Fruit fly (Drosophila melanogaster): ENCODE data around the gene HDAC6.
A peak's percentile ranks its signal among the peaks of the same experiment; 100 is the strongest.

HDAC6 gene

DNA sequence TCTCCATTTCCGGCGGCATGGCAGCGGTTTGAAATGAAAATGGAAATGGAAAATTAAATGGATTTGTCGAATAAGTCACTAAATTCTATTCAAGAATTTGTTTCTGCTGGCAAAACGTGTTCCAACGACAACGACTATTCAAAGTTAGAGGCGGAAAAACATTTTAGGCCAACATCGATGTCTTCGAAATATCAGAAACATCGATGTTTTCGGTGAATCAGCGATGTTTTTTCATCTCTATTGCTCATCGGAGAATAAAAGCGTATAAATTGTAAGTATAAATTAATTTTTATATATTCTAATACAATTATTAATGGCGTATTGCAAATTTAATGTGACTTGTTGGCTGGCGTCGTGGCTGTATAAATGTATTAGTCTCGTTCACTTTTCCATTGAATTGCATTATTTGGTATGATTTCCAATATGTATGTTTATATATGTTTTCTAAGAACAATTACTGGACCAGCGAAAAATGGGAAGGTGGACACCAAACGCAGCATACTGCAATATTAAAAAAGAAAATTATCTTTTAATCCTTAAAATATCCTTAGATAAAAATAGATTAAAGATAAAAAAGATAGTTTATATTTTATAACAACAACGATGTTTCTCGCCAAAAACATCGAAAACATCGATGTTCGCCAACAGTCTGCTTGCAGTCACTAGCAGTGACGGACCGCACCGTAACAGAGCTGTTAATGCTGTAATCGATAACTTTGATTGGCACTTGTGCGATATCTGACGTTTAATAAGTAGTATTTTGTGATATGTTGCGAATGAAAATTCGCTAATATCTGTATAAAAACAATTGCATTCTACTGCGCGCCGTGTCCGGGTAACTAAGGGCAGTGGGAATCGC lies 11.6 kb downstream of the HDAC6 start, which contains the start of the genes CG12608 and Prp5:
TSS of gene CG12608 (minus strand) at position 153 of the 859 bp plus-strand sequence.
TSS of gene Prp5 (plus strand) at position 697 of the 859 bp plus-strand sequence.
- TF ChIP-seq CG32121 (GFP tag; IDR thresholded peaks at IDR 0.05) (no peak), D1 (tag; optimal IDR thresholded peaks at IDR 0.05) (no peak), Ets98B (GFP tag; IDR thresholded peaks at IDR 0.05) (no peak), Snoo (tag; optimal IDR thresholded peaks at IDR 0.05) (no peak), CG13204 (GFP tag; optimal IDR thresholded peaks at IDR 0.05) (no peak), Pif1A (GFP tag; optimal IDR thresholded peaks at IDR 0.05) (no peak)

DNA sequence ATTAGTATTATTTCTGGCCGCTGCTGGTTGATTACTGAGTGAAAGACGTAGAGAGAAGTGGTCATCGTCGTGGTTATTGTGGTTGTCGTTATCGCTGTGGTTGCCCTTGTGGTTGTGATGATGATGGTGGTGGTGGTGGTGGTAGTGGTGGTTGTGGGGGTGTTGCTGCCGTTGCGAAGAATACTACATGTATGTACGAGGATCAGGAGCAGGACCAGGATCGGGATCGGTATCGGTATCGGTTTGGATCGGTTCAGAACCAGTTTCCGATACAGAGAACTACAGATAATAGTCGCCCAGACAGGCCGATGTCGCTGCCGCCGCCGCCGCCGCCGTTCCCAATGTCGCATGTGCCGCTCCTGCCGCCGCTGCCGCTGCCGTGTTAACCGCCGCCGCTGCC lies 19.6 kb downstream of the HDAC6 start:
- TF ChIP-seq CG8159 (tag; optimal IDR thresholded peaks at IDR 0.05) (no peak), EcR (GFP tag; optimal IDR thresholded peaks at IDR 0.05) (no peak), CG34367 (tag; optimal IDR thresholded peaks at IDR 0.05) (no peak), CG10348 (GFP tag; IDR thresholded peaks at IDR 0.05) (no peak), CG13204 (GFP tag; optimal IDR thresholded peaks at IDR 0.05) (no peak), Pif1B (GFP tag; optimal IDR thresholded peaks at IDR 0.05) (no peak), CG14655 (GFP tag; optimal IDR thresholded peaks at IDR 0.05) (no peak)

dm6 chrX:15353654-15354053 lies 20.5 kb downstream of the HDAC6 start:
- TF ChIP-seq gl (tag; optimal IDR thresholded peaks at IDR 0.05) (no peak), Pif1B (GFP tag; optimal IDR thresholded peaks at IDR 0.05) (no peak), D1 (tag; optimal IDR thresholded peaks at IDR 0.05) (no peak)

DNA sequence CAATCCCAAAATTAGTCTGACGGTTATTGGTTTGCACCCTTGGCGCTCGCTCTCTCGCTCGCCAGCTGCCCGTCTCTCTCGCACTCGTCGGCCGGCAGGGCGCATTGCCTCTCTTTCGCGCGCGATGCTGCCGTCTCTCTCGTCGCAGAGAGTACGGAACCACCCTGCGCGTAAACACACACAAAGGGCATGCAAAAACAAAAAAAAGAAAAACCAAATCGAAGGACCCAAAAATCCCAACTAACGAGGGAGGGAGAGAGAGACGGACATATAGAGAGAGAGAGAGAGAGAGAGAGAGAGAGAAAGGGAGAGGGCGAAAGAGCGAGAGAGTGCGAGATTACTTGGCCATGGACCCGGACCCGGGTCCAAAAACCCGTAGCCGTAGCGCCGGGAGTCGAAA lies 23.3 kb downstream of the HDAC6 start:
- TF ChIP-seq rn (GFP tag; IDR thresholded peaks at IDR 0.05) (no peak), EcR (GFP tag; optimal IDR thresholded peaks at IDR 0.05) (no peak), CG34367 (tag; optimal IDR thresholded peaks at IDR 0.05) (no peak), CG4496 (GFP tag; IDR thresholded peaks at IDR 0.05) (no peak), CG14655 (GFP tag; optimal IDR thresholded peaks at IDR 0.05) (no peak)

- no peak for TF ChIP-seq CG15710 (tag; optimal IDR thresholded peaks at IDR 0.05)
- no peak for TF ChIP-seq CG10348 (GFP tag; IDR thresholded peaks at IDR 0.05)
- TF ChIP-seq CG8301 (tag; optimal IDR thresholded peaks at IDR 0.05) = no peak
- TF ChIP-seq CG12605 (GFP tag; IDR thresholded peaks at IDR 0.05) = no peak
Observed at dm6 chrX:15360961-15361360, 27.9 kb downstream of the HDAC6 start, which contains the start of gene Pp1-13C. TSS of gene Pp1-13C (minus strand) at chrX:15361061.

DNA sequence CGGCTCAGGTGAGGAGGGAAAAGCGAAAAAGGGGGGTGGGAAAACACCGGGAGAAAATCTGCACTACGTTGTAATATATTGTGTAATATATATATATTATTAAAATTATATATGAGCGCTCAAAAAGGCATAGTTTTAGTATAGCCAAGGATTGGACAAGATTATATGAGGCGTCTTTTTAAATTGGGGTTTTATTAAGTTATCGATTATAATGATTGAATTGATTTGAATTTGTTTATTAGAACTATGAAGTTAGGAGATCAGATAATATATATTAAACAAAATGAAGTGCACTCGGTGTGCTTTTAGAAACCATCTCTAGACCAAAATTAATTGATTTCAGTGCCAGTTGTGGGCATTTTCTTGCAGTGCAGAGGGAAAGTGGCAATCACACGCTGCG lies 30.5 kb downstream of the HDAC6 start:
- TF ChIP-seq CG15710 (tag; optimal IDR thresholded peaks at IDR 0.05) (peak; percentile 3), CG13204 (GFP tag; optimal IDR thresholded peaks at IDR 0.05) (no peak), CG34367 (tag; optimal IDR thresholded peaks at IDR 0.05) (no peak), CG12605 (GFP tag; IDR thresholded peaks at IDR 0.05) (no peak), CG17806 (tag; optimal IDR thresholded peaks at IDR 0.05) (no peak), CG9948 (tag; optimal IDR thresholded peaks at IDR 0.05) (no peak), rn (GFP tag; IDR thresholded peaks at IDR 0.05) (no peak), Ets98B (GFP tag; IDR thresholded peaks at IDR 0.05) (no peak), CG8159 (tag; optimal IDR thresholded peaks at IDR 0.05) (peak; percentile 38), CG10348 (GFP tag; IDR thresholded peaks at IDR 0.05) (no peak), CG4496 (GFP tag; IDR thresholded peaks at IDR 0.05) (no peak), CG14655 (GFP tag; optimal IDR thresholded peaks at IDR 0.05) (peak; percentile 1)

DNA sequence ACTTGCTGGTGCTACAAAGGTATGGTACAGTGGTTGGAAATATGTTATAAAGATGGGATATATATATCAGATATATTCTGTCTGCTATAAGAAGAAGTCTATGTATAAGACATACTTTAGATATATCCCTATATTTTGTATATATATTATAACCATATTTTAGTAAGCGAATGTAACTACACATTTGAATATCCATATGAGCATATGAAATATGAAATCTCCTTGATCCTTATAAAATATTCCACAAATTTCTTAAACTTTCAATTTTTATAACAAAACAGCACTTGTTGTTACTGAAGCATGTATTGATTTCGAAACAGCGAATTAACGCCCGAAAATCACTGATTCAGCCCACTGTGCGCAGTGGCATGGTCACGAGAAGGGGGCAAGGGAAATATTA lies 31.4 kb downstream of the HDAC6 start:
- TF ChIP-seq CG8159 (tag; optimal IDR thresholded peaks at IDR 0.05) (peak; percentile 39), Ets98B (GFP tag; IDR thresholded peaks at IDR 0.05) (no peak)

DNA sequence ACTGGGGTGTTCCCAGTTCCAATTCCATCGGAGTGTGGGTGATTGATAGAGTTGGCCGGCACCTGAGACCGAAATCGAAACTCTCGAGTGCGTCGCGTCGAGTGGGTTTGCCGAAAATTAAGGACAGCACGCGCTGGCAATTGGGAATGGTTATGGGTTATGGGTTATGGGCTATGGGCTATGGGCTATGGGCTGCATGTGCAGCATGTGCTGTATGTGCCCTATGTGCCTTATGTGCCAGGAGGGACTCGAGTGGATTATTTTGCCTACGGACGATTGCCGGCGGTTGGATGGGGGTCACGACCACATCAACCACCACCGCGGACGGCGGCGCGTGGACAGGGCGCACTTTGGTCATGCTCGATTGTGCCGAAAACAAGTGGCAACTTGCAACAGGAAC lies 37.0 kb downstream of the HDAC6 start:
- TF ChIP-seq Snoo (tag; optimal IDR thresholded peaks at IDR 0.05) (no peak), CG8301 (tag; optimal IDR thresholded peaks at IDR 0.05) (no peak), CG13204 (GFP tag; optimal IDR thresholded peaks at IDR 0.05) (no peak), CG32121 (GFP tag; IDR thresholded peaks at IDR 0.05) (no peak), CG8159 (tag; optimal IDR thresholded peaks at IDR 0.05) (no peak), D1 (tag; optimal IDR thresholded peaks at IDR 0.05) (no peak), CG34367 (tag; optimal IDR thresholded peaks at IDR 0.05) (no peak), Pif1A (GFP tag; optimal IDR thresholded peaks at IDR 0.05) (no peak), fd96Ca (GFP tag; IDR thresholded peaks at IDR 0.05) (no peak), CG10348 (GFP tag; IDR thresholded peaks at IDR 0.05) (no peak), Pif1B (GFP tag; optimal IDR thresholded peaks at IDR 0.05) (no peak), gl (tag; optimal IDR thresholded peaks at IDR 0.05) (no peak), CG12605 (GFP tag; IDR thresholded peaks at IDR 0.05) (no peak), CG14655 (GFP tag; optimal IDR thresholded peaks at IDR 0.05) (no peak)
